Fruit fly (Drosophila melanogaster) whole organism, wandering third instar larva: Measurements from ENCODE around the gene CG13313.

Source experiments
- dl ChIP-seq, 2 experiments: fragments of 175-275, 200-275 bp in 1 of 2; fragments of 200-275 bp in 1 of 2; sonication (Bioruptor generic); optimal IDR thresholded peaks; lab custom pipeline; 2018; ENCODE audit warnings: mild to moderate bottlenecking in 2 of 2, missing biosample characterization in 2 of 2, missing genetic modification characterization in 2 of 2, moderate library complexity in 2 of 2; ENCODE audit not compliant: partially characterized antibody in 2 of 2, insufficient read depth in 1 of 2
- sv ChIP-seq: fragments of 200-800 bp; sonication (Bioruptor generic); optimal IDR thresholded peaks from 3 replicates; lab custom pipeline; 2016; ENCODE audit warnings: missing biosample characterization, missing genetic modification characterization
- usp ChIP-seq: fragments of >200 bp; optimal IDR thresholded peaks from 2 replicates; lab custom pipeline; 2017; ENCODE audit warnings: missing biosample characterization, missing genetic modification characterization

DNA sequence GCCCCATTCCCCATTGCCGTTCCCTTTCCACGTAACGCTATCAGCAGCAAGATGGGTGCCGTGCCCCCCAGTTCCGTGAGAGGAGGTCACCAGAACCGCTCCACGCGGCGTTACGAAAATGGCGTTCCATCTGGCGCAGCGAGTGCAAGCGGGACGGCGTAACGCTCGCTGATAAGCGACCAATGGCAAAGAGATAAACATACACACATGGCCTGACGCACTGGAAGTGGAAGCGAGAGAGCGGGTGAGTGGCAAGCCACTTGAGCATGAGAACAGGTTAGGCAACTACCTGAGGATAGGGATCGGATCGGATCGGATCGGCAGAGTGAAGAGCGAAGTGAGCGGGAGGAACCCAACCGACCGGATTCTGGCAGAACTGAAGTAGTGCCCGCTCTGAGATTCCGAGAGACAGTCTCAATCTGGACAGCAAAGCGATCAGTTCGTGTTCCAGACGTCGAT, 46.2 kb downstream of the CG13313 start, which contains the start of gene Doc3:
- TF ChIP-seq sv (GFP tag; lab: Kevin White, UChicago) (no peak), usp (GFP tag; lab: Kevin White, UChicago) (no peak), dl (GFP tag; optimal IDR thresholded peaks at IDR 0.05; lab: Kevin White, UChicago; ENCODE audit: insufficient read depth in 1 of 2, partially characterized antibody in 2 of 2) (peak; percentile 40 to 70)
